Fruit fly (Drosophila melanogaster): ENCODE measurements around the gene alpha-Est10.
A peak's percentile ranks its signal among the peaks of the same experiment; 100 is the strongest.

alpha-Est10 gene

DNA sequence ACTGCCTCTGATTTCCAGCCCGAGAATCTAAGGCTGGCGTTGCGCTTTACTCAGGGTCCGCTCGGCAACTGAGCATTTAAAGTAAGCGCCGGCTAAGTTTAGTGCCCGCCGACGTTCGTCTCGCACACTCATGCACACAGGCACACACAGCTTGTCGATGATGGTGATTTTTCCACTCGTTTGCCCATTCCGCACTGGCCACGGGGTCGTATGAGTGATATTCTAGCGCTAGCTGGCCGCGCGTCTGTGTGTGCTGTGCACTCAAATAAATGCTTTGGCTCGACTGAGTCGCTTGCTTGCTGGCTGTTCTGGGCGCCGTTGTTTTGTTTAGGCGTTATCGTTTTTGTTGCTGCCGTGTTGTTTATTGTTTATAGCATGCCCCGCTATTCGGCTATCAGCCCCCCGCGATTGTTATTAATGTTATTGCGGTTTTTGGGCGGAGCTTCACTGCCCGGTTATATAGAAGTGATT, 22.0 kb upstream of the alpha-Est10 start, which contains the start of gene alpha-Est8 (continued):
- no peak for TF ChIP-seq pita (GFP tag; optimal IDR thresholded peaks at IDR 0.05)
- no peak for TF ChIP-seq Hr3 (GFP tag; optimal IDR thresholded peaks at IDR 0.05)
- no peak for TF ChIP-seq sisA (GFP tag; IDR thresholded peaks at IDR 0.05)
- TF ChIP-seq usp (GFP tag; optimal IDR thresholded peaks at IDR 0.05) = no peak
- no peak for TF ChIP-seq CG9932 (GFP tag; IDR thresholded peaks at IDR 0.05)
- TF ChIP-seq caup (GFP tag; optimal IDR thresholded peaks at IDR 0.05; ENCODE audit: severe bottlenecking) = no peak
- TF ChIP-seq Ada2b (GFP tag; IDR thresholded peaks at IDR 0.05) = no peak
- TF ChIP-seq kni (GFP tag; optimal IDR thresholded peaks at IDR 0.05) = no peak
- TF ChIP-seq da (GFP tag; optimal IDR thresholded peaks at IDR 0.05) = no peak
- no peak for TF ChIP-seq zfh1 (GFP tag; IDR thresholded peaks at IDR 0.05)
- peak; percentile 58 for TF ChIP-seq B-H2 (GFP tag; optimal IDR thresholded peaks at IDR 0.05)
- no peak for TF ChIP-seq CG34422 (GFP tag; IDR thresholded peaks at IDR 0.05)
- TF ChIP-seq Sox100B (GFP tag; optimal IDR thresholded peaks at IDR 0.05) = no peak
- TF ChIP-seq Optix (GFP tag; IDR thresholded peaks at IDR 0.05) = no peak
- no peak for TF ChIP-seq ci (GFP tag; IDR thresholded peaks at IDR 0.05)
- no peak for TF ChIP-seq ab (GFP tag; optimal IDR thresholded peaks at IDR 0.05)
- no peak for TF ChIP-seq wor (GFP tag; IDR thresholded peaks at IDR 0.05)
- TF ChIP-seq tna (GFP tag; IDR thresholded peaks at IDR 0.05; ENCODE audit: partially characterized antibody) = peak; percentile 47; the same call in 1 of the 2 replicates
- no peak for TF ChIP-seq CG30403 (GFP tag; optimal IDR thresholded peaks at IDR 0.05)
- TF ChIP-seq CG12071 (GFP tag; optimal IDR thresholded peaks at IDR 0.05) = no peak
- no peak for TF ChIP-seq CG9609 (GFP tag; optimal IDR thresholded peaks at IDR 0.05)
- TF ChIP-seq Dp (GFP tag; optimal IDR thresholded peaks at IDR 0.05) = no peak
- TF ChIP-seq CG10209 (GFP tag; optimal IDR thresholded peaks at IDR 0.05) = no peak
- no peak for TF ChIP-seq Six4 (GFP tag; optimal IDR thresholded peaks at IDR 0.05)
- no peak for TF ChIP-seq br (optimal IDR thresholded peaks at IDR 0.05)
- no peak for TF ChIP-seq CG14667 (GFP tag; IDR thresholded peaks at IDR 0.05)
- TF ChIP-seq CG6765 (GFP tag; optimal IDR thresholded peaks at IDR 0.05) = peak; percentile 39
- TF ChIP-seq shn (GFP tag; optimal IDR thresholded peaks at IDR 0.05) = no peak
- TF ChIP-seq Hand (GFP tag; optimal IDR thresholded peaks at IDR 0.05) = no peak
- TF ChIP-seq pum (GFP tag; optimal IDR thresholded peaks at IDR 0.05) = no peak
- TF ChIP-seq en (GFP tag; optimal IDR thresholded peaks at IDR 0.05) = no peak
- TF ChIP-seq otp (GFP tag; IDR thresholded peaks at IDR 0.05) = no peak
- TF ChIP-seq CG13123 (GFP tag; optimal IDR thresholded peaks at IDR 0.05) = no peak
- TF ChIP-seq tin (GFP tag; optimal IDR thresholded peaks at IDR 0.05) = no peak
- no peak for TF ChIP-seq CG9797 (GFP tag; optimal IDR thresholded peaks at IDR 0.05)
- TF ChIP-seq croc (GFP tag; conservative IDR thresholded peaks at IDR 0.05) = no peak
- TF ChIP-seq CG10565 (GFP tag; optimal IDR thresholded peaks at IDR 0.05) = no peak
- TF ChIP-seq CG11560 (tag; IDR thresholded peaks at IDR 0.05) = no peak
- TF ChIP-seq CG10267 (tag; optimal IDR thresholded peaks at IDR 0.05) = no peak
- TF ChIP-seq CG7745 (tag; optimal IDR thresholded peaks at IDR 0.05) = no peak
- TF ChIP-seq CkIIα-i1 (GFP tag; IDR thresholded peaks at IDR 0.05) = no peak
- TF ChIP-seq Hmx (GFP tag; optimal IDR thresholded peaks at IDR 0.05) = no peak
- no peak for TF ChIP-seq CG14965 (GFP tag; optimal IDR thresholded peaks at IDR 0.05; ENCODE audit: borderline replicate concordance)
- TF ChIP-seq CG13296 (GFP tag; optimal IDR thresholded peaks at IDR 0.05) = peak; percentile 23
- TF ChIP-seq CG31441 (GFP tag; IDR thresholded peaks at IDR 0.05) = no peak
- no peak for TF ChIP-seq CG17328 (GFP tag; IDR thresholded peaks at IDR 0.05)
- TF ChIP-seq CG11504 (tag; optimal IDR thresholded peaks at IDR 0.05) = no peak
- no peak for TF ChIP-seq CG6683 (GFP tag; optimal IDR thresholded peaks at IDR 0.05)
- TF ChIP-seq cato (GFP tag; optimal IDR thresholded peaks at IDR 0.05; ENCODE audit: borderline replicate concordance) = no peak
- TF ChIP-seq wdn (GFP tag; IDR thresholded peaks at IDR 0.05) = no peak
- no peak for TF ChIP-seq Rx (GFP tag; IDR thresholded peaks at IDR 0.05)
- TF ChIP-seq phol (tag; optimal IDR thresholded peaks at IDR 0.05) = no peak
- TF ChIP-seq insv (GFP tag; optimal IDR thresholded peaks at IDR 0.05) = no peak
